Worm (Caenorhabditis elegans) whole organism, L3 larva: ENCODE results near the gene mpc-1.

Source experiments
- ZK546.5 ChIP-seq: sonication (generic microtip); optimal IDR thresholded peaks from 2 replicates; lab custom pipeline; 2017; ENCODE audit warnings: missing biosample characterization, missing genetic modification characterization
- aly-2 ChIP-seq: fragments of 150-350 bp; optimal IDR thresholded peaks from 2 replicates; lab custom pipeline; 2014; ENCODE audit warnings: missing biosample characterization, missing genetic modification characterization
- ama-1 ChIP-seq: fragments of 150-350 bp; optimal IDR thresholded peaks from 2 replicates; lab custom pipeline; 2018
- ceh-16 ChIP-seq: sonication (generic microtip); optimal IDR thresholded peaks from 2 replicates; lab custom pipeline; 2017; ENCODE audit warnings: missing biosample characterization, missing genetic modification characterization
- ceh-28 ChIP-seq: fragments of 150-350 bp; optimal IDR thresholded peaks from 2 replicates; lab custom pipeline; 2014; ENCODE audit warnings: missing biosample characterization, missing genetic modification reagents, missing genetic modification characterization
- ceh-82 ChIP-seq: fragments of 150-350 bp; optimal IDR thresholded peaks from 2 replicates; lab custom pipeline; 2014; ENCODE audit warnings: missing biosample characterization, missing genetic modification characterization
- ceh-9 ChIP-seq: sonication (generic microtip); optimal IDR thresholded peaks from 2 replicates; lab custom pipeline; 2018; ENCODE audit warnings: missing biosample characterization, missing genetic modification characterization
- egl-27 ChIP-seq: sonication (generic microtip); optimal IDR thresholded peaks from 4 replicates; lab custom pipeline; 2017; ENCODE audit warnings: missing biosample characterization, missing genetic modification reagents, missing genetic modification characterization
- elt-1 ChIP-seq: fragments of 150-350 bp; optimal IDR thresholded peaks from 2 replicates; lab custom pipeline; 2014; ENCODE audit warnings: missing biosample characterization, missing genetic modification characterization
- elt-3 ChIP-seq, 3 experiments: fragments of 150-350 bp in 1 of 3; sonication (generic microtip) in 2 of 3; optimal IDR thresholded peaks; 2 replicates in 2 of 3; 4 replicates in 1 of 3; lab custom pipeline; 2014 to 2017; ENCODE audit warnings: missing biosample characterization in 3 of 3, missing genetic modification characterization in 3 of 3
- eor-1 ChIP-seq, 2 experiments: fragments of 150-350 bp; optimal IDR thresholded peaks; 2 replicates each; lab custom pipeline; 2014 to 2018; ENCODE audit warnings: missing biosample characterization in 2 of 2, missing genetic modification characterization in 2 of 2
- fkh-10 ChIP-seq: sonication (generic microtip); optimal IDR thresholded peaks from 2 replicates; lab custom pipeline; 2017; ENCODE audit warnings: missing biosample characterization, missing genetic modification reagents, missing genetic modification characterization
- fkh-2 ChIP-seq: fragments of 150-350 bp; optimal IDR thresholded peaks from 2 replicates; lab custom pipeline; 2014; ENCODE audit warnings: missing biosample characterization, missing genetic modification reagents, missing genetic modification characterization
- fos-1 ChIP-seq: fragments of 150-350 bp; optimal IDR thresholded peaks from 2 replicates; lab custom pipeline; 2014; ENCODE audit warnings: missing biosample characterization, missing genetic modification characterization
- jun-1 ChIP-seq: fragments of 150-350 bp; optimal IDR thresholded peaks from 2 replicates; lab custom pipeline; 2014; ENCODE audit warnings: missing biosample characterization, missing genetic modification reagents, missing genetic modification characterization
- lin-15B ChIP-seq: fragments of 150-350 bp; optimal IDR thresholded peaks from 2 replicates; lab custom pipeline; 2014; ENCODE audit warnings: missing biosample characterization, missing genetic modification characterization
- lin-39 ChIP-seq: fragments of 150-350 bp; optimal IDR thresholded peaks from 2 replicates; lab custom pipeline; 2018; ENCODE audit warnings: missing biosample characterization, missing genetic modification reagents, missing genetic modification characterization
- lsy-12 ChIP-seq: sonication (generic microtip); optimal IDR thresholded peaks from 2 replicates; lab custom pipeline; 2016; ENCODE audit warnings: mild to moderate bottlenecking, missing genetic modification characterization, missing compliant biosample characterization
- mdl-1 ChIP-seq: fragments of 150-350 bp; optimal IDR thresholded peaks from 2 replicates; lab custom pipeline; 2014; ENCODE audit warnings: missing biosample characterization, missing genetic modification characterization
- mml-1 ChIP-seq: fragments of 150-350 bp; sonication (generic microtip); optimal IDR thresholded peaks from 3 replicates; lab custom pipeline; 2014; ENCODE audit warnings: missing biosample characterization, missing genetic modification characterization
- nfya-1 ChIP-seq: sonication (generic microtip); optimal IDR thresholded peaks from 2 replicates; lab custom pipeline; 2017; ENCODE audit warnings: missing genetic modification characterization, mild to moderate bottlenecking, missing compliant biosample characterization, antibody characterized with exemption, moderate library complexity; ENCODE audit not compliant: insufficient read depth
- nhr-12 ChIP-seq: fragments of 150-350 bp; optimal IDR thresholded peaks from 2 replicates; lab custom pipeline; 2014; ENCODE audit warnings: missing biosample characterization, missing genetic modification characterization
- nhr-23 ChIP-seq: fragments of 150-350 bp; optimal IDR thresholded peaks from 2 replicates; lab custom pipeline; 2014; ENCODE audit warnings: missing biosample characterization, missing genetic modification reagents, missing genetic modification characterization
- nhr-25 ChIP-seq: sonication (generic microtip); optimal IDR thresholded peaks from 2 replicates; lab custom pipeline; 2017; ENCODE audit warnings: missing biosample characterization, missing genetic modification characterization
- nhr-28 ChIP-seq: fragments of 150-350 bp; optimal IDR thresholded peaks from 2 replicates; lab custom pipeline; 2014; ENCODE audit warnings: missing biosample characterization, missing genetic modification characterization
- nhr-43 ChIP-seq: sonication (generic microtip); optimal IDR thresholded peaks from 2 replicates; lab custom pipeline; 2016; ENCODE audit warnings: mild to moderate bottlenecking, missing genetic modification characterization, missing compliant biosample characterization; ENCODE audit not compliant: poor library complexity, severe bottlenecking
- nhr-76 ChIP-seq: fragments of 150-350 bp; sonication (generic microtip); optimal IDR thresholded peaks from 5 replicates; lab custom pipeline; 2014; ENCODE audit warnings: missing biosample characterization, missing genetic modification characterization
- nhr-77 ChIP-seq: fragments of 150-350 bp; optimal IDR thresholded peaks from 2 replicates; lab custom pipeline; 2014; ENCODE audit warnings: missing biosample characterization, missing genetic modification characterization
- pqm-1 ChIP-seq: fragments of 150-350 bp; optimal IDR thresholded peaks from 2 replicates; lab custom pipeline; 2017; ENCODE audit warnings: missing biosample characterization, missing genetic modification characterization, inconsistent platforms
- sea-2 ChIP-seq: fragments of 150-350 bp; sonication (generic microtip); optimal IDR thresholded peaks from 4 replicates; lab custom pipeline; 2014; ENCODE audit warnings: missing biosample characterization, missing genetic modification reagents, missing genetic modification characterization
- skn-1 ChIP-seq: fragments of 150-350 bp; optimal IDR thresholded peaks from 2 replicates; lab custom pipeline; 2014; ENCODE audit warnings: missing biosample characterization, missing genetic modification characterization
- snpc-4 ChIP-seq: fragments of 150-350 bp; optimal IDR thresholded peaks from 2 replicates; lab custom pipeline; 2014; ENCODE audit warnings: missing biosample characterization, missing genetic modification characterization
- tbx-2 ChIP-seq: sonication (generic microtip); optimal IDR thresholded peaks from 2 replicates; lab custom pipeline; 2016; ENCODE audit warnings: mild to moderate bottlenecking, missing genetic modification characterization, missing compliant biosample characterization
- unc-39 ChIP-seq: sonication (generic microtip); optimal IDR thresholded peaks from 4 replicates; lab custom pipeline; 2017; ENCODE audit warnings: missing biosample characterization, missing genetic modification characterization
- unc-62 ChIP-seq: fragments of 150-350 bp; sonication (generic microtip); optimal IDR thresholded peaks from 4 replicates; lab custom pipeline; 2014; ENCODE audit warnings: missing biosample characterization, missing genetic modification reagents, missing genetic modification characterization
- zag-1 ChIP-seq: fragments of 150-350 bp; optimal IDR thresholded peaks from 2 replicates; lab custom pipeline; 2014; ENCODE audit warnings: missing biosample characterization, missing genetic modification characterization
- ztf-4 ChIP-seq: fragments of 150-350 bp; optimal IDR thresholded peaks from 2 replicates; lab custom pipeline; 2014; ENCODE audit warnings: missing biosample characterization, missing genetic modification characterization

mpc-1 gene

DNA sequence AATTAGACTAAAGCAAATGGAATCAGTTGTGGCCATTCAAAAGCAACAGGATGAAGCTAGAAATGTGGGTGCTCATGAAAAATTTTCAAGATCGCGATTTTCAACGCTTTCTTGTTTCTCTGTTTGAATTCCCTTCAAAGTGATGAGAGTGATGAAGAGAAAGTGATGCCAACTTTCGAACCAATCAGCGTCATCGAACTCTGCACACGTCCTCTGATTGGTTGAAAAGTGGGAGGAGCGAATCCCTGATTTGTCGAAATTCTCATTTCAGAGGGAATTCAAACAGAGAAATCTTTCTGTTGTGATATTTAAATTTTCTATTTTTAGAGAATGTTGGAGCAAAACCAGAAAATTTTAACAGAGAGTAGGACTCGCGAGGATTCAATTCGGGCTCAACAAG lies 31.1 kb upstream of the mpc-1 start:
- TF ChIP-seq ama-1 (lab: Kevin White, UChicago), result no peak
- no peak for TF ChIP-seq pqm-1
- TF ChIP-seq unc-62 (GFP tag; lab: Kevin White, UChicago), result no peak
- no peak for TF ChIP-seq fos-1 (tag; lab: Kevin White, UChicago)
- TF ChIP-seq zag-1 (tag; lab: Kevin White, UChicago), result no peak
- peak; percentile 71 for TF ChIP-seq nfya-1 (tag; lab: Kevin White, UChicago)

DNA sequence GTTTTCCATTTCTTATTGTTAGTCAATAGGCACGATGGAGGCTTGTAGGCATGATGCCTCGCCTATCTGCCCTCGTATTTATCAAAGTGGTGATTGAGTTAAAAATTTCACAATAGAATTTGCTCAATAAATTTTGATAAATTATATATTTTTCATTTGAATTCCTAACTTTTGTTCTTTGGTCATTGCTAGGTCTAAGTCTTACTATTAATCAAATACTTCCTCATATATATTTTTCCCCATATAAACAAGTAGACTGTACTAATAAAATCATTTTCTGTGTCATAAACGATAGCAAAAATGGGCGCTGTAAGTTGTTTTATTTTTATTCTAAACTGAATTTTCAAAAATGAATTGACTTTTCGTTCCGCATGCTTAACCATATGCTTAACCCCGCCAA lies 28.8 kb upstream of the mpc-1 start, which contains the start of gene pals-28:
TSS of gene pals-28 (plus strand) at position 301 of the 400 bp plus-strand sequence.
- TF ChIP-seq nhr-12 (tag; lab: Kevin White, UChicago) (no peak), unc-62 (GFP tag; lab: Kevin White, UChicago) (no peak), lin-39 (tag; lab: Kevin White, UChicago) (no peak), ZK546.5 (tag; lab: Kevin White, UChicago) (no peak)

DNA sequence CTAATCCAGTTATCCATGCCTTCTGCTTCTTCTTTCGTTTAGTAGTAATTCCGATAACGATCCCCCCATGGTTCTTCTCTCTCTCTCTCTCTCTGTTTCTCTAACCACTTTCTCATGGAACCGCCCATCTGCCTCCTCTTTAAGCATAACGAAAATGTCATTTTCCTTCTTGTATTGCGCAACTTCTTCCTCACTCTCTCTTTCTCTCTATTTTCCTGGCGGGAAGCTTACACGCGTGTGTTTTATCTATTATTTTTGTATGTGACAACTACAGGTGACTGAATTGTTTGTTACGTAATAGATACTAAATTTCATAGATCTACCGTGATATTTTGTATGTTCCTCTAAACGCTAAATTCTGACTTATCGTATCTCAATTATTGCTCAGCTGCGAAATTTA lies 22.8 kb upstream of the mpc-1 start:
- TF ChIP-seq nhr-25 (peak; percentile 11), ceh-16 (tag; lab: Kevin White, UChicago) (no peak)

DNA sequence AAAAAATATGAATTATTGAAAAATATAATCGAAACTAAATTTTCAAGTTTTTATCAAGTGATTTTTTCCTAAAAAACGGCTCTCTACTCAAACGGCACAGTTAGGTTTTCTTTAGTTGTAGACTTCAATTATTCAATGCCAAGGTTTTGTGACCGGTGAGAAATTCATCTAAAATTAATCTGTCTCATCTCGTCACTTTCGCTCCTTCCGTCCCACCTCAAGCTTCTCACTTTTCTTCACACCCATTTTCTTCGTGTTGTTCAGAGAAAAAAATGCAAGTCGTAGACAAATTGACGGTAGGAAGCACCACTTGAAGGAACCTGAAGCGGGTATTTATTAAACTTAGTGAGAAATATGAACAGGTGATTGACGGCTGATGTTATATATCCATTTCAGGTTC lies 21.9 kb upstream of the mpc-1 start:
- no peak for TF ChIP-seq ZK546.5 (tag; lab: Kevin White, UChicago)
- peak; percentile 48 for TF ChIP-seq nhr-25

DNA sequence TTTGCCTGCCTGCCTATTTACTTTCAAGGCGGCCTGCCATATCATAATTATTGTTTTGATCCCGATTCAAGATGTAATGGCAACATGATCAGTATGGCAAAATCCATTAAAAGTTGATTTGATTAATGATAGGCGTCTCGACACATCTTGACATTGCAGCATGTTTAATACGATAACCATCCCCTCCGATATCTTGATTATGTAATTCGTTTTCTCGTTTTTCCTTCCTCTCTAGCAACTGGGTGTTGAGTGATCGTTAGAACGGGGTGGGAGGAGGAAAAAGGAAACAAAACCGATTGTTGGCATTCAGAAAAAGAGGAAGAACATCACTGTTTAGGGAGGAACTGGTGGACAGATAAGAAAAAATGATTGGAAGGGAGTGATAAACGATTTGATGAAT lies 21.3 kb upstream of the mpc-1 start:
- TF ChIP-seq zag-1 (tag; lab: Kevin White, UChicago) (no peak), aly-2 (tag; lab: Kevin White, UChicago) (no peak), ceh-16 (tag; lab: Kevin White, UChicago) (no peak), lsy-12 (tag; lab: Kevin White, UChicago) (no peak), elt-1 (tag; lab: Kevin White, UChicago) (peak; percentile 67), lin-39 (tag; lab: Kevin White, UChicago) (no peak), snpc-4 (tag; lab: Kevin White, UChicago) (no peak), mml-1 (tag; lab: Kevin White, UChicago) (no peak)

DNA sequence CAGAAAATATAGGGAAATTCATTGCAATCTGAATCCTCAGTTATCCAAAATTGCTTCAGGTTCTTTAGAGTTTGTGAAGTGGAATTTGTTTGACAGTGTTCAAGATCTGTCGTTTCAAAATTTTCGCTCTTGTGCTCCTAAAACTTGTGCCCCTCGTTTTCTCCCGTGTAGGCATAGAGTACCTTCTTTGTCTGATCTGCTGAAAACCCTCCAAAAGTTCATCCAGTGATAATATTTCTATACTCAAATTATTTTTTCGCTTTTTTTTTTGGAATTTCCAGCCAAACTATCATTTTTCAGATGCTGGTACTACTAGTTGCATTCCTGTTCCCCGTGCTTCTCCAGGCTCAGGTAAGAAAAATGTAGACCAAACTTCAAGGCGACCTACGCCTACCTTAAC lies 18.8 kb upstream of the mpc-1 start, which contains the start of gene R07E5.4:
TSS of gene R07E5.4 (plus strand) at position 301 of the 400 bp plus-strand sequence.
- TF ChIP-seq nhr-76 (tag; lab: Kevin White, UChicago) (no peak), jun-1 (tag; lab: Kevin White, UChicago) (no peak), nfya-1 (tag; lab: Kevin White, UChicago) (no peak), ceh-28 (no peak), nhr-25 (no peak), fkh-2 (tag; lab: Kevin White, UChicago) (no peak), mdl-1 (tag; lab: Kevin White, UChicago) (no peak), unc-62 (GFP tag; lab: Kevin White, UChicago) (no peak), ceh-9 (tag; lab: Kevin White, UChicago) (no peak), snpc-4 (tag; lab: Kevin White, UChicago) (no peak), ama-1 (lab: Kevin White, UChicago) (no peak), nhr-77 (tag; lab: Kevin White, UChicago) (no peak), nhr-23 (tag; lab: Kevin White, UChicago) (no peak), nhr-43 (tag; lab: Kevin White, UChicago) (no peak)

DNA sequence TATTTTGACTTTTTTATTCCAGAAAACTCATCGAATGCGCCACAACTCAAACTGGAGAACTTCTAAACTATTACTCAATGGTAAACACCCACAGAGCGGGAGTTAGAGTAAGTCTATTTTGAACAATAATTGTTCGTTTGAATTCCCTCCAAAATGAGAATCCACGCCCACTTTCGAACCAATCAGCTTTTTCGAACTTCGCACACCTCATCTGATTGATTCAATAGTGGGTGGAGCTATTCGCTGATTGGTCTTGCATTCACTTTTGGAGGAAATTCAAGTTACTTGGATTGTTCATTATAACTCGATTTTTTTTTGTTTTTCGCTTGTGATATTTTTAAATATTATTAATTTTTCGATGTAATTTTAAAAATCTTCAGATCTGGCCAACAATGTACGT lies 17.4 kb upstream of the mpc-1 start:
- TF ChIP-seq nhr-28 (tag; lab: Kevin White, UChicago), result no peak
- TF ChIP-seq nfya-1 (tag; lab: Kevin White, UChicago), result peak; percentile 96
- TF ChIP-seq, all 47 proteins: peak for 1

DNA sequence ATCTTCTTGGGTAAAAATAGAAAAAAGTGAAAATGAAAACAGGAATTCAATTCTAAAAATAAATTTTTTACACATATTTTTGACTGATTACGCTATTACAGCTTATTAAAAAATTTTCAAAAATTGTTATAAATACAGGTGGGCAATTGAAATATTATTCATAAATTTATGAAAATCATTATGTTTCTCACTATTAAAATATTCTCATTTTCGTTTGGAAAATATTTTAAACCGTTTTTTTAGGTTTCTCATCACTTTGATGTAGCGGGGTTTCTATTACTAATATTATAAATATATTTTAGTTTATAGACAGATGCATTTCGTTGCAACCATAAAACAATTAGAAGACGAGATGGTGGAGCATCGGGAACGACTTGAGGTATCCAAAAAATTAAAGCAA lies 16.1 kb upstream of the mpc-1 start, which contains the start of gene R07E5.5:
TSS of gene R07E5.5 (plus strand) at position 301 of the 400 bp plus-strand sequence.
- TF ChIP-seq nhr-12 (tag; lab: Kevin White, UChicago) (no peak), sea-2 (GFP tag; lab: Kevin White, UChicago) (no peak), nhr-25 (no peak), fkh-10 (GFP tag; lab: Kevin White, UChicago) (no peak), jun-1 (tag; lab: Kevin White, UChicago) (no peak), nhr-43 (tag; lab: Kevin White, UChicago) (no peak), pqm-1 (no peak), snpc-4 (tag; lab: Kevin White, UChicago) (no peak), ztf-4 (tag; lab: Kevin White, UChicago) (no peak), skn-1 (tag; lab: Kevin White, UChicago) (no peak), mdl-1 (tag; lab: Kevin White, UChicago) (no peak), egl-27 (tag; lab: Kevin White, UChicago) (no peak), eor-1 (tag; optimal IDR thresholded peaks at IDR 0.05; lab: Kevin White, UChicago) (no peak), lin-39 (tag; lab: Kevin White, UChicago) (no peak), ceh-82 (no peak), lin-15B (tag; lab: Kevin White, UChicago) (no peak), tbx-2 (no peak), elt-3 (tag; optimal IDR thresholded peaks at IDR 0.05; lab: Kevin White, UChicago) (no peak), nhr-76 (tag; lab: Kevin White, UChicago) (no peak), unc-39 (tag; lab: Kevin White, UChicago) (no peak)
